Fruit fly (Drosophila melanogaster) whole organism, prepupa: ENCODE results near the gene Ets65A.

ENCODE experiments used
- Blimp-1 ChIP-seq: fragments of 200-800 bp; sonication (Bioruptor generic); optimal IDR thresholded peaks from 3 replicates; lab custom pipeline; 2017; ENCODE audit warnings: missing biosample characterization, missing genetic modification characterization, mild to moderate bottlenecking, moderate library complexity, missing genetic modification reagents
- CG10669 ChIP-seq: fragments of 200-800 bp; sonication (Bioruptor generic); optimal IDR thresholded peaks from 3 replicates; lab custom pipeline; 2018; ENCODE audit warnings: missing biosample characterization, mild to moderate bottlenecking, missing genetic modification characterization, moderate library complexity
- CG11762 ChIP-seq: fragments of 200-800 bp; sonication (Bioruptor generic); optimal IDR thresholded peaks from 3 replicates; lab custom pipeline; 2016; ENCODE audit warnings: missing biosample characterization, missing genetic modification characterization; ENCODE audit not compliant: insufficient read depth
- CG3032 ChIP-seq: fragments of 200-800 bp; optimal IDR thresholded peaks from 2 replicates; lab custom pipeline; 2019; ENCODE audit warnings: missing biosample characterization, mild to moderate bottlenecking, missing genetic modification characterization, moderate library complexity
- CG4318 ChIP-seq: fragments of 200-800 bp; sonication (Bioruptor generic); optimal IDR thresholded peaks from 3 replicates; lab custom pipeline; 2017; ENCODE audit warnings: missing biosample characterization, mild to moderate bottlenecking, missing genetic modification characterization
- CG6163 ChIP-seq: fragments of 200-800 bp; sonication (Bioruptor generic); IDR thresholded peaks from 3 replicates; pipeline ENCODE4 v1.3.6; 2022; ENCODE audit warnings: missing biosample characterization, missing genetic modification characterization
- CG6276 ChIP-seq: fragments of 200-800 bp; sonication (Bioruptor generic); optimal IDR thresholded peaks from 2 replicates; lab custom pipeline; 2017; ENCODE audit warnings: missing biosample characterization, mild to moderate bottlenecking, missing genetic modification characterization
- CG6854 ChIP-seq: fragments of 200-800 bp; sonication (Bioruptor generic); optimal IDR thresholded peaks from 2 replicates; lab custom pipeline; 2017; ENCODE audit warnings: missing biosample characterization, mild to moderate bottlenecking, missing genetic modification characterization
- CG7368 ChIP-seq: fragments of 200-800 bp; sonication (Bioruptor generic); optimal IDR thresholded peaks from 3 replicates; lab custom pipeline; 2016; ENCODE audit warnings: missing biosample characterization, missing genetic modification characterization
- CG8119 ChIP-seq: fragments of 200-800 bp; sonication (Bioruptor generic); IDR thresholded peaks from 3 replicates; pipeline ENCODE4 v1.3.6; 2022; ENCODE audit warnings: missing biosample characterization, missing genetic modification characterization
- CG9139 ChIP-seq: fragments of 200-800 bp; sonication (Bioruptor generic); optimal IDR thresholded peaks from 3 replicates; lab custom pipeline; 2017; ENCODE audit warnings: missing biosample characterization, mild to moderate bottlenecking, missing genetic modification characterization
- Eip78C ChIP-seq: fragments of 200-800 bp; sonication (Bioruptor generic); peaks from one replicate; lab custom pipeline; 2016; ENCODE audit warnings: missing biosample characterization, missing genetic modification characterization
- Gug ChIP-seq: fragments of 200-800 bp; sonication (Bioruptor generic); IDR thresholded peaks from 2 replicates; pipeline ENCODE4 v1.3.6; 2022; ENCODE audit warnings: missing biosample characterization, missing genetic modification characterization
- Hr38 ChIP-seq: sonication (Bioruptor generic); optimal IDR thresholded peaks from 2 replicates; lab custom pipeline; 2016; ENCODE audit warnings: missing biosample characterization, missing genetic modification characterization
- Hr39 ChIP-seq: fragments of 200-800 bp; sonication (Bioruptor generic); optimal IDR thresholded peaks from 2 replicates; lab custom pipeline; 2016; ENCODE audit warnings: missing biosample characterization, missing genetic modification characterization
- Hr4 ChIP-seq: fragments of 200-800 bp; sonication (Bioruptor generic); optimal IDR thresholded peaks from 3 replicates; lab custom pipeline; 2016; ENCODE audit warnings: missing biosample characterization, missing genetic modification characterization
- Met ChIP-seq: fragments of 200-800 bp; sonication (Bioruptor generic); optimal IDR thresholded peaks from 3 replicates; lab custom pipeline; 2016; ENCODE audit warnings: missing biosample characterization, missing genetic modification characterization
- OdsH ChIP-seq: fragments of 200-800 bp; sonication (Bioruptor generic); optimal IDR thresholded peaks from 3 replicates; lab custom pipeline; 2016; ENCODE audit warnings: missing biosample characterization, missing genetic modification characterization
- Smox ChIP-seq: fragments of 200-800 bp; sonication (Bioruptor generic); optimal IDR thresholded peaks from 3 replicates; lab custom pipeline; 2016; ENCODE audit warnings: missing biosample characterization, missing genetic modification characterization
- Sox102F ChIP-seq: fragments of 200-800 bp; sonication (Bioruptor generic); optimal IDR thresholded peaks from 2 replicates; lab custom pipeline; 2016; ENCODE audit warnings: missing biosample characterization, mild to moderate bottlenecking, missing genetic modification characterization
- Sox14 ChIP-seq: fragments of 200-800 bp; sonication (Bioruptor generic); optimal IDR thresholded peaks from 3 replicates; lab custom pipeline; 2016; ENCODE audit warnings: missing biosample characterization, missing genetic modification characterization
- Sox15 ChIP-seq: fragments of 200-800 bp; sonication (Bioruptor generic); optimal IDR thresholded peaks from 3 replicates; lab custom pipeline; 2016; ENCODE audit warnings: missing biosample characterization, missing genetic modification characterization
- achi ChIP-seq: fragments of 200-800 bp; sonication (Bioruptor generic); optimal IDR thresholded peaks from 3 replicates; lab custom pipeline; 2016; ENCODE audit warnings: missing biosample characterization, missing genetic modification characterization
- acj6 ChIP-seq: fragments of 200-800 bp; sonication (Bioruptor generic); optimal IDR thresholded peaks from 3 replicates; lab custom pipeline; 2016; ENCODE audit warnings: missing biosample characterization, missing genetic modification characterization
- cyc ChIP-seq: fragments of 200-800 bp; sonication (Bioruptor generic); optimal IDR thresholded peaks from 3 replicates; lab custom pipeline; 2016; ENCODE audit warnings: missing biosample characterization, missing genetic modification characterization
- dsx ChIP-seq: fragments of 200-800 bp; optimal IDR thresholded peaks from 3 replicates; lab custom pipeline; 2019; ENCODE audit warnings: missing biosample characterization, mild to moderate bottlenecking, missing genetic modification characterization, moderate library complexity; ENCODE audit not compliant: poor library complexity, severe bottlenecking
- esn ChIP-seq: fragments of 200-800 bp; sonication (Bioruptor generic); optimal IDR thresholded peaks from 2 replicates; lab custom pipeline; 2016; ENCODE audit warnings: missing biosample characterization, mild to moderate bottlenecking, missing genetic modification characterization, moderate library complexity
- fd59A ChIP-seq: fragments of 200-800 bp; sonication (Bioruptor generic); optimal IDR thresholded peaks from 2 replicates; lab custom pipeline; 2017; ENCODE audit warnings: missing biosample characterization, mild to moderate bottlenecking, missing genetic modification characterization, missing genetic modification reagents
- fkh ChIP-seq: fragments of 200-800 bp; sonication (Bioruptor generic); optimal IDR thresholded peaks from 3 replicates; lab custom pipeline; 2017; ENCODE audit warnings: missing biosample characterization, mild to moderate bottlenecking, missing genetic modification characterization, moderate library complexity
- net ChIP-seq: fragments of 200-800 bp; sonication (Bioruptor generic); optimal IDR thresholded peaks from 3 replicates; lab custom pipeline; 2016; ENCODE audit warnings: missing biosample characterization, missing genetic modification characterization
- salr ChIP-seq, 2 experiments: fragments of 200-800 bp; sonication (Bioruptor generic); optimal IDR thresholded peaks; 3 replicates each; lab custom pipeline; 2016 to 2018; ENCODE audit warnings: missing biosample characterization in 2 of 2, missing genetic modification characterization in 2 of 2, mild to moderate bottlenecking in 1 of 2
- ss ChIP-seq, 2 experiments: fragments of 200-800 bp; sonication (Bioruptor generic); optimal IDR thresholded peaks; 2 replicates in 1 of 2; 3 replicates in 1 of 2; lab custom pipeline; 2017 to 2018; ENCODE audit warnings: mild to moderate bottlenecking in 2 of 2, missing biosample characterization in 2 of 2, missing genetic modification characterization in 2 of 2, moderate library complexity in 1 of 2
- svp ChIP-seq: fragments of 200-800 bp; sonication (Bioruptor generic); peaks from one replicate; lab custom pipeline; 2016; ENCODE audit warnings: missing biosample characterization, missing genetic modification characterization
- topi ChIP-seq: fragments of 200-800 bp; sonication (Bioruptor generic); optimal IDR thresholded peaks from 3 replicates; lab custom pipeline; 2016; ENCODE audit warnings: missing biosample characterization, missing genetic modification characterization
- vri ChIP-seq: fragments of 200-800 bp; sonication (Bioruptor generic); optimal IDR thresholded peaks from 3 replicates; lab custom pipeline; 2016; ENCODE audit warnings: missing biosample characterization, mild to moderate bottlenecking, missing genetic modification characterization

Ets65A gene

DNA sequence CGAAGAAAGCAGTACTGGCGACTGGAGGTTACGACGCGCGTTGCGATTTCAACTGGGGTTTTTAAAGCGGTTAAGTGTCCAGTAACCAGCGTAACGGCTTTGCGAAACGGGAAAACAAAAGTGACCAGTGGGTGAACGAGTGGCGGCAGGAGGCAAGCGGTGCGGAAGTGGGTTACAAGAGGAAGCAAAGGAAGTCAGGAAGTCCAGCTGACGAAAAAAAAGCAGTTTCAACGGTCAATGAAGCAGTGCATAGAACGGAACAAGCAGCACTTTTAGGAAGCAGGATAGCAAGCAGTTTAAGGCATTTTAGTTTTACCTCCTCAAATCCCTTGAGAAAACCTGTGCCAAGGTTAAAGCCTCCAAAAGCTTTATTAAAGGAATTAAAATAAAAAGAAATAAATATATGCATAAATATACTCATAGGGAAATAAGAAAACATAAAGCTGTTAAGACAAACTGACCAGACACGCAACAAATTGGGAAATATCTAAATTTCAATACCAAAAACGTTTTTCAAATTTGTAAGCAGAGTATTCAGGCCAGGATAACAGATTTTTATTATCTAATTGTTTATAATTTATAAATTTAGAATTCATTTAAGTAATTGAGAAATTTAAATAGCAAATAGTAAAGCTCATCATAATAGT lies 38.2 kb upstream of the Ets65A start, which contains the start of gene CG6592 (continued):
- TF ChIP-seq esn: peak; percentile 23
- no peak for TF ChIP-seq CG6854 (GFP tag; lab: Kevin White, UChicago)
- TF ChIP-seq Eip78C (GFP tag; lab: Kevin White, UChicago): peak; percentile 68
- no peak for TF ChIP-seq Smox (GFP tag; lab: Kevin White, UChicago)

DNA sequence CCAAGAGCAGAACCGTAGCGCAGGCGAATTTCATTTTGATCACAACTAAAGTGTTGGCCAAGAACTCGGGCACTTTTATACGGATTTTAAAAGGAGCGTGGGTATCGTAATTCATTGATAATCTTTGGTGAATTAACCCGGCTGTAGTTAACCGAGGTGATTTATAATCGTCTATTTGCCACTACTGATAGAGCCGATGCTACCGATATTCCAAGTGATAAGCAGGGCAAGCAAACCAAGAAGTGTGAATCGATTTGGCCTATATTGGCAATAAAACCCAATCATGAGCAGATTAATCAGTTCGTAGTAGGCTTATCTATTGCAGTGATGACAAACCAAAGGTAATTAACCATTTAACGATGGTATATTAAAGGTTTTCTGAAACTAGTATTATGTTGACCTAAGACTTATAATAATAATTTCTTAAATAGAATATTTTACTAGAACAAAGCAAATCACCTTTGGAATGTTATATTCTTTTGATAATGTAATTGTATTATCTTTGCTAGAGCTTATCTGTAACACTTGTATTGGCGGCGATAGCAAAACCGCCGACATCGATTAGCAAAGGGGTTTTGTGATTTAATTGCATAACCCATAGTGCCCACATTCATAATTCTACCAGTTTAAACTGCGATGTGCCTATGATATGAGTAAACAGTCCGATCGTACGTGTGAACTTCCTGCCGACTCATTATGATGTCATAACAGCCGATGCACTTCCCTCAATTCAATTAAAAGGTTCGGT lies 34.4 kb upstream of the Ets65A start, which contains the start of gene CG10472:
Gene CG10472 (minus strand): TSS at position 51 of the 748 bp plus-strand sequence.
- TF ChIP-seq CG7368 (GFP tag; lab: Kevin White, UChicago) (no peak), vri (peak; percentile 74), Gug (GFP tag; lab: Robert Waterston, UW) (no peak)

DNA sequence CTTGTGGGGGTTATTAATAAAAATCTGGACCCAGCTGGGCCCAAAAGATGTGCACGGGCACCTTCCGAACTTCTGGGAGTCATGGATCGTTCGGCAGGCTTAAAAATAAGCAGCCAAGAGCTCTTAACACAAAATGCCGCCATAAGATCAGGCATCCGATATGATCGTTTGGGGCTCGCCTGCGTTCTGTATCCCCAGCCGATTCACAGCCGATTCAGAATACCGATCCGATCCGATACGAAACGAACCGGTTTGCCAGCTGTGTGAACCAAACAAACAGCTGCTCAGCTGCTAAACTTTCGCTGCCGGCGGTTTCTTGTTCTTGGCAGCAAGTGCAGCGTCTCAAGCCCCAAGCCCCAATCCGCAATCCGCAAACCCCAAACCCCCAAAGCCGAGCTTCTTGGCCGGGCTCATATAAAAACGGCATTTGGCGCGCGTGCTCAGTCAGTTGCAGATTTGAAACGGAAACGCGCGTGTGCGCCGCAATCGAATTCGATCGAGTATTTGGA lies 31.5 kb upstream of the Ets65A start, which contains the start of gene CG42269:
Gene CG42269 (plus strand): TSS at position 416 of the 509 bp plus-strand sequence.
- TF ChIP-seq CG6854 (GFP tag; lab: Kevin White, UChicago) (peak; percentile 91), topi (GFP tag; lab: Kevin White, UChicago) (no peak), Sox14 (GFP tag; lab: Kevin White, UChicago) (no peak), net (peak; percentile 3), fd59A (GFP tag; lab: Kevin White, UChicago) (no peak), CG6163 (GFP tag; lab: Robert Waterston, UW) (0 out of 3 replicates have a peak, but pooled peaks have one; percentile 20), Eip78C (GFP tag; lab: Kevin White, UChicago) (peak; percentile 63), Blimp-1 (GFP tag; lab: Kevin White, UChicago) (peak; percentile 92), achi (no peak)

DNA sequence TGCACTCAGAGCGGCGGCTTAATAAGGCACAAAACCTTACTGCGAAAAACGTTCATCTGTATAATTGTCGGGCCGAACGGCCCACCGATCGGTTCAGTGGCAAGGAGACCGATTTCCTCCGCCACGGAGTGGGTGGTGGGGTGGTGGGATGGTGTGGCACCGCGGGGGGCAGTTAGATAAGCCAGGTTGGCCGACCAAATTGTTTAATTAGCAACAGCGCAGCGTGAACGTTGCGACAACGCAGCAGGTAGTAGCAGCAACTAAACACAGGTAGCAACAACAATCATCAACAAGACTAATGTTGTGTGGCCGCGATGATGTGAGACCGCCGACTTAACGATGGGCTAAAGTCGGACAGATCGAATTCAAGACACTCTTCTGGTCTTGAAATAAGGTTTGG lies 29.2 kb upstream of the Ets65A start:
- no peak for TF ChIP-seq dsx (GFP tag; lab: Kevin White, UChicago)
- TF ChIP-seq esn: no peak
- no peak for TF ChIP-seq CG6276 (GFP tag; lab: Kevin White, UChicago)
- no peak for TF ChIP-seq ss (GFP tag; optimal IDR thresholded peaks at IDR 0.05; lab: Kevin White, UChicago)
- no peak for TF ChIP-seq salr (GFP tag; optimal IDR thresholded peaks at IDR 0.05; lab: Kevin White, UChicago)

DNA sequence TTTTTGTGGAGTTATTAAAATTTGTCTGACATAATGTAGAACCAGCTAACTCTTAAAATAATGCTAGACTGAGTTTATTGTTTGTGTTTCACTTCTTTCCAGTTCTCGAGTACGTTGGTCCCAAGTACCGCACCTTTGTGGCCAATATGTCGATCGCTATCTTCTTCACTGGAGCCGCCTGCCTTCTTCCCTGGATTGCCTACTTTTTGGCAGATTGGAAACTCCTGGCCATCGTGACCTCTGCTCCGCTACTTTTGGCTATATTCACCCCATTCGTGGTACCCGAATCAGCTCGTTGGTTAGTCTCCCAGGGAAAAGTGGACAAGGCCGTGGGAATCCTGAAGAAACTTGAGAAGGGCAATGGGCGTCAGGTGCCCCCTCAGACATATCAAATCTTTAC lies 27.3 kb upstream of the Ets65A start:
- no peak for TF ChIP-seq CG3032 (tag; lab: Kevin White, UChicago)
- no peak for TF ChIP-seq Met (GFP tag; lab: Kevin White, UChicago)
- no peak for TF ChIP-seq dsx (GFP tag; lab: Kevin White, UChicago)
- no peak for TF ChIP-seq salr (GFP tag; optimal IDR thresholded peaks at IDR 0.05; lab: Kevin White, UChicago)
- TF ChIP-seq, all 60 proteins: peak for 0

DNA sequence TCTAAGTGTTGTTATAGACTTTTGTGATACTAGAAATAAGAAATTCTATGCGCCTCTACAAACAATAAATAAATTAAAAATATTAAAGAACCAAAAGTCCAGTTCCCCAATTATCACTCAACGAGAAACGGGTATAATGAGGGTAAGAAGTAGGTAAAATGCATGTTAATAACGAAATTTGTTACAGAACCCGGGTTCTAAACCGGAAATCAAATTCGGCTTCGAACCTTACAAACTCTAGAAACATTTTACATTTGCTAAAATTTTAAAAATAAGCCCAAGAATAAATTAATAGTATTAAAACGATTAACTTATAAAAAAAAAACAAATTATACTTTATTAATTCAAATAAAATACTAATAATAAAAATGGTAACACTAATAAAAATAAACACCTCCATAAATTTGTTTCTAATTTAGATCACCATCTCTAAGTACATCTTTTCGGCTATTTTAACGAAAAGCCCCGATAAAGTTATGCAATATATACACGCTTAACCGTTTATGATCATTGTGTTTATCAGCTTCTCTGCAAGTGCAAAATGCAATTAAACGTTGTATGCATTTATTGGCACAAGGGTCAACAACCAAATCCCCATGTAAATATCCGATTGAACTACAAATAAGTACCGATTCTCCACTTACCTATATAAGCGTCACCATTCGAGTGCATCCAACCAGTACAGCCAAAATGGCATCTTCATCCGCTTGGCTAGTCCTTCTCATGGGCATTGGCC lies 25.8 kb upstream of the Ets65A start, which contains the start of gene CG6602:
Gene CG6602 (plus strand): TSS at position 686 of the 736 bp plus-strand sequence.
- peak; percentile 13 for TF ChIP-seq CG7368 (GFP tag; lab: Kevin White, UChicago)
- TF ChIP-seq Sox102F (GFP tag; lab: Kevin White, UChicago): no peak
- peak; percentile 70 for TF ChIP-seq CG6163 (GFP tag; lab: Robert Waterston, UW)
- TF ChIP-seq CG6276 (GFP tag; lab: Kevin White, UChicago): no peak
- no peak; the same call in 1 of the 2 replicates for TF ChIP-seq Gug (GFP tag; lab: Robert Waterston, UW)
- TF ChIP-seq CG9139 (GFP tag; lab: Kevin White, UChicago): no peak
- TF ChIP-seq fkh (GFP tag; lab: Kevin White, UChicago): no peak
- no peak for TF ChIP-seq svp (GFP tag; lab: Kevin White, UChicago)
- no peak for TF ChIP-seq CG11762
- peak; percentile 73 for TF ChIP-seq cyc (GFP tag; lab: Kevin White, UChicago)
- TF ChIP-seq Sox15 (GFP tag; lab: Kevin White, UChicago): peak; percentile 41
- TF ChIP-seq ss (GFP tag; optimal IDR thresholded peaks at IDR 0.05; lab: Kevin White, UChicago): no peak
- TF ChIP-seq CG8119 (GFP tag; lab: Robert Waterston, UW): no peak
- no peak for TF ChIP-seq fd59A (GFP tag; lab: Kevin White, UChicago)
- TF ChIP-seq CG4318 (GFP tag; lab: Kevin White, UChicago): no peak
- TF ChIP-seq Hr38 (GFP tag; lab: Kevin White, UChicago): no peak
- TF ChIP-seq Hr39 (GFP tag; lab: Kevin White, UChicago): peak; percentile 65
- peak; percentile 42 for TF ChIP-seq CG10669 (GFP tag; lab: Kevin White, UChicago)
- peak; percentile 59 for TF ChIP-seq OdsH (GFP tag; lab: Kevin White, UChicago)
- TF ChIP-seq Eip78C (GFP tag; lab: Kevin White, UChicago): peak; percentile 68
- TF ChIP-seq Met (GFP tag; lab: Kevin White, UChicago): peak; percentile 44
- no peak for TF ChIP-seq Hr4 (GFP tag; lab: Kevin White, UChicago)
- TF ChIP-seq acj6 (GFP tag; lab: Kevin White, UChicago): peak; percentile 40
- peak in 1 of 2 experiments; percentile 54 for TF ChIP-seq salr (GFP tag; optimal IDR thresholded peaks at IDR 0.05; lab: Kevin White, UChicago)
